Worm (Caenorhabditis elegans): Measurements from ENCODE around the gene gst-6.

DNA sequence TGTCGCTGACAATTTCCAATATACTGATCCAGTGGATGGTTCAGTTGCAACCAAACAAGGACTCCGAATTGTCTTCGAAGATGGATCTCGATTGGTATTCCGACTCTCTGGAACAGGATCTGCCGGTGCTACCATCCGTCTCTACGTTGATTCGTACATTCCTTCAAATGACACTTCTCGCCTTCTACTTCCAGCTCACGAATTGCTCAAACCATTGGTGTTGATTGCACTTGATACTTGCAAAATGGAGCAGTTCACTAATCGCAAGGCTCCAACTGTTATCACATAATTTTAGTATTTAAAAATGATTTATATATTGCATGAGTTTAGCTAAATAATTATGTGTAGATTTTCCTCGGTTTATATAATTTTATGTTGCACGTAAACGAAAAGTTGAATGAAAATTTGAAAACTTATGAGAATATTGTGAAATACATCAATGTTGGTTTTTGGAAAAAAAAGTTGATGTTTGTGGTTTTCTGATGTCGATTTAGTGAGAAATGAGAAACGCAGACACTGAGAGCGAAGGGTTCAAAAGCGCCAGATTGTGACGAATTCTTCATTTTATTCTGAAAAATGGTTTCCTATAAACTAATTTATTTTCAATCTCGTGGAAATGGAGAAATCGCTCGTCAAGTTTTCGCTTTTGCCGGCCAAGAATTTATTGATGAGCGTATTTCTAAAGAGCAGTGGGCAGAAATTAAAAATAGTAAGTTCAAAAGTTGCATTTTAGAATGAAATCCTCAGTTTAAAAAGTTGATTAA, 11.5 kb downstream of the gst-6 start, which contains the start of gene gst-9:
- TF ChIP-seq lin-13 (GFP tag; optimal IDR thresholded peaks at IDR 0.05), result no peak
- TF ChIP-seq elt-3 (tag; optimal IDR thresholded peaks at IDR 0.05), result no peak
- no peak for TF ChIP-seq peb-1 (tag; optimal IDR thresholded peaks at IDR 0.05)
- TF ChIP-seq nhr-10 (tag; optimal IDR thresholded peaks at IDR 0.05), result no peak
- TF ChIP-seq nhr-6 (tag; optimal IDR thresholded peaks at IDR 0.05), result peak; percentile 8
- no peak for TF ChIP-seq nhr-237 (tag; optimal IDR thresholded peaks at IDR 0.05)
- TF ChIP-seq mdl-1 (tag; optimal IDR thresholded peaks at IDR 0.05), result no peak
- no peak for TF ChIP-seq skn-1 (tag; optimal IDR thresholded peaks at IDR 0.05)
- no peak for TF ChIP-seq unc-62 (GFP tag; optimal IDR thresholded peaks at IDR 0.05)
- TF ChIP-seq lin-39 (tag; optimal IDR thresholded peaks at IDR 0.05), result no peak

Measured in whole organism, L2 larva.